Fruit fly (Drosophila melanogaster): ENCODE measurements around the gene CG9593.

CG9593 gene

dm6 chr3R:15827559-15827958, 25.5 kb downstream of the CG9593 start (continued):
- TF ChIP-seq CG17829 (tag; optimal IDR thresholded peaks at IDR 0.05) (peak; percentile 21), nmo (GFP tag; optimal IDR thresholded peaks at IDR 0.05) (peak; percentile 63), CG14050 (GFP tag; IDR thresholded peaks at IDR 0.05) (no peak), dpn (GFP tag; optimal IDR thresholded peaks at IDR 0.05) (peak in 1 of 2 experiments; percentile 32), stc (GFP tag; IDR thresholded peaks at IDR 0.05) (peak; percentile 35; the same call in 1 of the 2 replicates), CG8944 (GFP tag; optimal IDR thresholded peaks at IDR 0.05) (no peak), esg (GFP tag; conservative IDR thresholded peaks at IDR 0.05) (no peak), CG5180 (GFP tag; optimal IDR thresholded peaks at IDR 0.05) (peak; percentile 20), grn (GFP tag; optimal IDR thresholded peaks at IDR 0.05) (peak; percentile 72), NfI (GFP tag; optimal IDR thresholded peaks at IDR 0.05) (peak; percentile 9), insv (GFP tag; optimal IDR thresholded peaks at IDR 0.05) (no peak), bab2 (GFP tag; optimal IDR thresholded peaks at IDR 0.05) (peak; percentile 19), CG9876 (GFP tag; optimal IDR thresholded peaks at IDR 0.05) (no peak), CG15696 (tag; optimal IDR thresholded peaks at IDR 0.05) (peak; percentile 16), nom (GFP tag; optimal IDR thresholded peaks at IDR 0.05) (peak; percentile 59), Hr78 (GFP tag; optimal IDR thresholded peaks at IDR 0.05) (peak in 1 of 2 experiments; percentile 22), prd (optimal IDR thresholded peaks at IDR 0.05) (no peak), prd (GFP tag; IDR thresholded peaks at IDR 0.05) (peak; percentile 30; the same call in 1 of the 3 replicates), lmd (GFP tag; IDR thresholded peaks at IDR 0.05) (peak; percentile 30), Camta (GFP tag; optimal IDR thresholded peaks at IDR 0.05) (peak; percentile 16), pan (optimal IDR thresholded peaks at IDR 0.05) (no peak), pan (GFP tag; optimal IDR thresholded peaks at IDR 0.05 in 1 of 2, IDR thresholded peaks at IDR 0.05 in 1 of 2) (peak in 1 of 2 experiments; percentile 28), CG9437 (GFP tag; optimal IDR thresholded peaks at IDR 0.05) (no peak), Oli (tag; optimal IDR thresholded peaks at IDR 0.05) (peak; percentile 34), gce (GFP tag; IDR thresholded peaks at IDR 0.05) (no peak), Sox102F (GFP tag; optimal IDR thresholded peaks at IDR 0.05) (peak; percentile 51), Eip74EF (GFP tag; optimal IDR thresholded peaks at IDR 0.05) (peak in 1 of 2 experiments; percentile 3), Bdp1 (GFP tag; optimal IDR thresholded peaks at IDR 0.05) (no peak), CG6689 (GFP tag; IDR thresholded peaks at IDR 0.05) (peak; percentile 24; the same call in 1 of the 2 replicates), CG2712 (tag; optimal IDR thresholded peaks at IDR 0.05) (peak; percentile 50), Drgx (GFP tag; IDR thresholded peaks at IDR 0.05) (peak; percentile 35; the same call in 1 of the 2 replicates), Ptx1 (GFP tag; IDR thresholded peaks at IDR 0.05) (peak; percentile 36; the same call in 1 of the 2 replicates), tgo (GFP tag; IDR thresholded peaks at IDR 0.05) (peak; percentile 35; the same call in 2 of the 3 replicates), CG1529 (GFP tag; optimal IDR thresholded peaks at IDR 0.05) (no peak), seq (GFP tag; IDR thresholded peaks at IDR 0.05) (0 out of 2 replicates have a peak, but pooled peaks have one; percentile 12), Ada2b (GFP tag; IDR thresholded peaks at IDR 0.05) (0 out of 2 replicates have a peak, but pooled peaks have one; percentile 5), Ets65A (GFP tag) (peak; percentile 15), bsh (GFP tag; optimal IDR thresholded peaks at IDR 0.05) (peak in 1 of 2 experiments; percentile 50)

dm6 chr3R:15832525-15832924, 30.4 kb downstream of the CG9593 start, which contains the start of gene rec:
Gene rec, minus strand, starts transcription at chr3R:15832632.
- TF ChIP-seq pan (optimal IDR thresholded peaks at IDR 0.05) (no peak), pan (GFP tag; optimal IDR thresholded peaks at IDR 0.05 in 1 of 2, IDR thresholded peaks at IDR 0.05 in 1 of 2) (no peak), Sry-δ (GFP tag; optimal IDR thresholded peaks at IDR 0.05) (peak; percentile 57), CG1603 (tag; optimal IDR thresholded peaks at IDR 0.05) (peak; percentile 36), Ssrp (tag; optimal IDR thresholded peaks at IDR 0.05) (no peak), CG43689 (GFP tag; IDR thresholded peaks at IDR 0.05) (no peak), Lpt (GFP tag; optimal IDR thresholded peaks at IDR 0.05) (no peak), hbn (GFP tag; IDR thresholded peaks at IDR 0.05; ENCODE audit: partially characterized antibody) (peak; percentile 31; the same call in 1 of the 2 replicates), CG3838 (GFP tag; optimal IDR thresholded peaks at IDR 0.05) (no peak), sna (GFP tag; IDR thresholded peaks at IDR 0.05; ENCODE audit: partially characterized antibody) (peak; percentile 58; the same call in 1 of the 2 replicates), pzg (GFP tag; optimal IDR thresholded peaks at IDR 0.05) (peak; percentile 19), vnd (GFP tag; IDR thresholded peaks at IDR 0.05; ENCODE audit: partially characterized antibody) (0 out of 3 replicates have a peak, but pooled peaks have one; percentile 31), Dp (GFP tag; optimal IDR thresholded peaks at IDR 0.05) (peak; percentile 54), CG2129 (GFP tag; IDR thresholded peaks at IDR 0.05; ENCODE audit: partially characterized antibody) (peak; percentile 17; the same call in 1 of the 2 replicates), chm (GFP tag; IDR thresholded peaks at IDR 0.05) (no peak)
